Worm (Caenorhabditis elegans): Measurements from ENCODE around the gene hir-1.

DNA sequence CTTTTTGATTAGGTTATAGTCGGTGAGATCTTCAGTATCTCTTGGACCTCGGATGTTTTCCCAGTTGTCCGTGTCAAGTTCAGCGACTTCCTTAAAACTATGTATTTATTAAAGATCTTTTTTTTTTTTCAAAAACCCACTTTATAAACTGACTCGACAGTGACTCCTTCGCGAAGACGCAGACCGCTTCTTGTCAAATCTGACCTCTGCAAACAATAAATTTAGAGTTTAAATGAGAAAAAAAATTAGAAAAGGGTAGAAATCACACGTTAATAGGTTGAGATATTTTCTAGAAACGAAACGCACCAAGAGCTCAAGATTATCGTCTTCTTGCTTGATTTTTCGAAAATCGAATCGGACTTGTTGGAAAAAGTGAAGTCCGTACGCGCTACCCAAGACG is 13.8 kb downstream of the hir-1 start, which contains the start of gene C24G6.8:
- TF ChIP-seq zag-1 (tag; optimal IDR thresholded peaks at IDR 0.05), result no peak
- TF ChIP-seq elt-3 (tag; optimal IDR thresholded peaks at IDR 0.05), result no peak
- TF ChIP-seq lsy-12 (tag; optimal IDR thresholded peaks at IDR 0.05), result no peak
- TF ChIP-seq mdl-1 (tag; optimal IDR thresholded peaks at IDR 0.05), result no peak
- TF ChIP-seq nhr-237 (tag; optimal IDR thresholded peaks at IDR 0.05), result no peak
- no peak for TF ChIP-seq elt-2 (tag; optimal IDR thresholded peaks at IDR 0.05)
- TF ChIP-seq ama-1 (optimal IDR thresholded peaks at IDR 0.05), result no peak
- no peak for TF ChIP-seq nhr-12 (tag; optimal IDR thresholded peaks at IDR 0.05)

Measured in whole organism, L3 larva.